Worm (Caenorhabditis elegans): Measurements from ENCODE around the gene C04H5.7.

C04H5.7 gene

DNA sequence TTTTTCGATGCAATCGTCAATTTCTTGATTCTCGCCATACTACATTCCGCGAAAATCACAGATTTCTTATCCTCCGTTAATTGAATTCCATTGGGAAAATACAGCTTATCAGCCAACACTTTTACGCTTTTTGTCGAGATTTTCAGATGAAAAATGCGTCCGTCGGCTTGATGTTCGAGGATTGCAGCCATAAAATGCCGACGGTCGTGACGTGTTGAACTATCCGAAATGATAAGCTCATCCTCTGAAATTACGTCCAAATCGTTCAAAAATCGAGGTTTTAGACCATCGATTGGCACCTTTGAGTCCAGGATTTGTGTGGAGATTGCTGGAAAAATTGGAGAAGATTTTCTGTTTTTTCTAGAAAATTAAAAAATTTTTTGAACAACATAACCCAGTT lies 10.6 kb upstream of the C04H5.7 start:
- no peak for TF ChIP-seq F13C5.2 (tag; optimal IDR thresholded peaks at IDR 0.05)
- no peak for TF ChIP-seq ceh-13 (GFP tag; optimal IDR thresholded peaks at IDR 0.05)

DNA sequence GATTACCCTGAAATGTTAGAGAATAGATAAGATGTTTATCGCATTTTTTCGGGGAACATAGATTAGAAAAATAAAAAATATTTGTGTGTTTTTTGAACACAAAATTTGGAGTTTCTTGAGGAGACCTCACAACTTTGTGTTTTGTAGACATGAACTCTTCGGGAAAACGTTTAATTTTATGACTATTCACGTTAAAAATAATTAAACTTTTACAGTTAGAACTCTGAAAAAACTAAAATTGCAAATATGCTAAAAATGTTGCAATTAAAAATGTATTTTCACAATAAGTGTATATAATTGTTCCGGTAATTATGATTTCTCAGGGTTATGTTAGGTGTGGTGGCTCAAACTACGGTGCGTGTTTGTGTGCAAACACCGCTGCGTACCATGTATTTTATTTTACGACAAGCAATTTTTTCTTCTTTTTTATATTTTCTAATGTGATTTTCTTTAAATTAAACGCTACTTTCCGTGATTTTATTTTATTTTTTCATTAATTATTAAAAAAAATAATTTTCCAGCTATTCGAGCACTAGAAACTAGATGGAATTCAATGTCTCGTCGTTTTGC lies 9.4 kb upstream of the C04H5.7 start, which contains the start of the genes F57C2.5 and spat-1:
Gene F57C2.5, minus strand, starts transcription at position 7 of the 570 bp plus-strand sequence.
Gene spat-1, plus strand, starts transcription at position 520 of the 570 bp plus-strand sequence.
- 0 out of 2 replicates have a peak, but pooled peaks have one; percentile 41 for TF ChIP-seq tbx-37 (GFP tag; conservative IDR thresholded peaks at IDR 0.05)
- TF ChIP-seq sea-1 (GFP tag; conservative IDR thresholded peaks at IDR 0.05): peak; percentile 41; the same call in 1 of the 2 replicates
- TF ChIP-seq hmbx-1 (tag; optimal IDR thresholded peaks at IDR 0.05): no peak
- TF ChIP-seq pes-1 (GFP tag; IDR thresholded peaks at IDR 0.05): peak; percentile 65
- no peak for TF ChIP-seq aly-1 (tag; optimal IDR thresholded peaks at IDR 0.05)
- 0 out of 2 replicates have a peak, but pooled peaks have one; percentile 18 for TF ChIP-seq scrt-1 (GFP tag; IDR thresholded peaks at IDR 0.05)
- peak; percentile 19 for TF ChIP-seq hnd-1 (tag; optimal IDR thresholded peaks at IDR 0.05)
- TF ChIP-seq tra-4 (tag; optimal IDR thresholded peaks at IDR 0.05): peak; percentile 18
- no peak for TF ChIP-seq ceh-36 (tag; optimal IDR thresholded peaks at IDR 0.05)
- TF ChIP-seq ets-7 (tag; optimal IDR thresholded peaks at IDR 0.05): peak; percentile 67
- no peak for TF ChIP-seq tbx-11 (GFP tag; IDR thresholded peaks at IDR 0.05)
- no peak for TF ChIP-seq hmg-4 (GFP tag; optimal IDR thresholded peaks at IDR 0.05)
- TF ChIP-seq ama-1 (optimal IDR thresholded peaks at IDR 0.05): no peak
- no peak for TF ChIP-seq B0310.2 (tag; optimal IDR thresholded peaks at IDR 0.05)
- TF ChIP-seq ceh-13 (GFP tag; optimal IDR thresholded peaks at IDR 0.05): peak; percentile 38
- TF ChIP-seq F13C5.2 (tag; optimal IDR thresholded peaks at IDR 0.05): peak; percentile 45
- TF ChIP-seq flt-1 (GFP tag; IDR thresholded peaks at IDR 0.05): no peak

DNA sequence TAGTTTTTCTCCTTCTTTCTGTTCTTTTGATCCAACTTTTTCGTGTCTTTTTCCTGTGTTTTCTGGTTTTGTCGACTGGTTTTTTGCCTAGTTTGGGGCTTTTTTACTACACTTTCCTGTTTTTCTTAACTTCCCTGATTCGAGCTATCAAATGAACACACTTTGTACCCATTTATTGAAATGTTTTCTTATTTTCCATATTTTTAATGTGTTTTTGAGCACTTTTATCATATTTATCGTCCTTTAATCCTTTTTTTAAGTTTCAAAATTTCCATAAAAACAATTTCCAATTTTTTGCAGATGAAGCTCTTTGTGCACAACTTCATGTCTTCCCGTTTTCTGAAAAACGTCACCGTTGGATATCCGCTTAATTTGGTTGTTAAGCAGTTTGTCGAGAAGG lies 3.7 kb upstream of the C04H5.7 start, which contains the start of gene C04H5.1:
Gene C04H5.1, plus strand, starts transcription at position 301 of the 400 bp plus-strand sequence.
- TF ChIP-seq scrt-1 (GFP tag; IDR thresholded peaks at IDR 0.05) (no peak), B0310.2 (tag; optimal IDR thresholded peaks at IDR 0.05) (no peak), hmbx-1 (tag; optimal IDR thresholded peaks at IDR 0.05) (no peak), F13C5.2 (tag; optimal IDR thresholded peaks at IDR 0.05) (no peak), hmg-4 (GFP tag; optimal IDR thresholded peaks at IDR 0.05) (no peak)

DNA sequence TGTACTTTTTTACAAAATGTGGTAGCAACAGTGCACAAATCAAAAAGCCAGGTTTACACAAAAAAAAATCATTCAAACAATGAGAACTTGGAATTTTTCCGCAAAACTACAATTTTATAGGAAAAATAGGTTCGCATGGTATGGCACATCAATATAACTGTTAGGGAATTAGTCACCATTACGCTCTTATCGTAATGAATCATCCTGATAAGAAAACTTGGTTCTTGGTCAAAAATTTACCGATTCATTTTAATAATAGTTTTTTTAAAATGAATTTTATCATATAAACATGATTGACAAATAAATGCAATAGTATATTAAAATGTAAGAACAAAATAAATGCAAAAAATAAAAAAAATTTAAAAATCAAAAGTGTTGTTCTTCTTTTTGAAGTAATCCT lies 2.8 kb downstream of the C04H5.7 start:
- no peak for TF ChIP-seq scrt-1 (GFP tag; IDR thresholded peaks at IDR 0.05)
- TF ChIP-seq F13C5.2 (tag; optimal IDR thresholded peaks at IDR 0.05): no peak
- TF ChIP-seq pes-1 (GFP tag; IDR thresholded peaks at IDR 0.05): no peak

DNA sequence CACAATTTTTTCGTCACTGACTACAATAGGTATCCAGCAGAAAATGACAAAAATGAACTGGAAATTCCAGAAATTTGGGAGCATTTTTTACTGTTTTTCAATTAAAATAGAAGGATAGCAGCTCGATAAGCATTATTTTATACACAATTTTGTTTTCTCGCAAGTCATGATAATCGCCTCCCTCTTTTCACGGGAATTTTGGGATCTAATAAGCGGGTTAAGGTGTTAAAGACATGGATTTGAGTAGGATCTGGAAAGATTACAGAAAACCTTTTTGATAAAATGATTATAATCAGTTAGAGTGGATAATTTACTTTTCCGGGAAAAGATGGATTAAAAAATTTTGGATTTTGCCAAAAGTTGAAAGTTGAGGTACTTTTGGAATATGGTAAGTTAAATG lies 10.9 kb downstream of the C04H5.7 start, which contains the start of gene gcy-29:
Gene gcy-29, minus strand, starts transcription at position 101 of the 400 bp plus-strand sequence.
- TF ChIP-seq ama-1 (optimal IDR thresholded peaks at IDR 0.05) (no peak), aly-1 (tag; optimal IDR thresholded peaks at IDR 0.05) (no peak), flt-1 (GFP tag; IDR thresholded peaks at IDR 0.05) (no peak), tra-4 (tag; optimal IDR thresholded peaks at IDR 0.05) (no peak), tbx-37 (GFP tag; conservative IDR thresholded peaks at IDR 0.05) (no peak), B0310.2 (tag; optimal IDR thresholded peaks at IDR 0.05) (no peak), sea-1 (GFP tag; conservative IDR thresholded peaks at IDR 0.05) (no peak), hmg-4 (GFP tag; optimal IDR thresholded peaks at IDR 0.05) (no peak), tbx-11 (GFP tag; IDR thresholded peaks at IDR 0.05) (no peak), pes-1 (GFP tag; IDR thresholded peaks at IDR 0.05) (no peak), ceh-36 (tag; optimal IDR thresholded peaks at IDR 0.05) (no peak), scrt-1 (GFP tag; IDR thresholded peaks at IDR 0.05) (no peak), F13C5.2 (tag; optimal IDR thresholded peaks at IDR 0.05) (no peak), ets-7 (tag; optimal IDR thresholded peaks at IDR 0.05) (no peak), hnd-1 (tag; optimal IDR thresholded peaks at IDR 0.05) (no peak)

DNA sequence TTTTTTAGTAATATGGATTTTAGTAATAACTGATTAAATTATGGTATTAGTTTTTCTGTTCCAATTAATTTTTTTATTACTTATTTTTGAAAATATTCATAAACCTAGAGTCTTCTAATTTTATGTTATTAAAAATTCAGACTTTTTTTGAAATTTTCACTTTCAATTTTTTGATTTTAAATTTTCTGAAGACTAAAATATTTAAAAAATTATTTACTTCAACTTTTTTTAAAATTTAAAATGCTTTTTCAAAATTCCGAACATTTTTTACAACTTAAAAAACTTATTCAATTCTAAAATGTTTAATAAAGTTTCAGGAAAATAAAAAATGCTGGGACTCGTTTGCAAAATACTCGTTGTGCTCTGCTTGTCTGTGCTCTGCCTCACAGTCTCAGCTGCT lies 12.9 kb downstream of the C04H5.7 start, which contains the start of gene nlp-41:
Gene nlp-41, plus strand, starts transcription at position 301 of the 400 bp plus-strand sequence.
- TF ChIP-seq hmbx-1 (tag; optimal IDR thresholded peaks at IDR 0.05) (no peak), scrt-1 (GFP tag; IDR thresholded peaks at IDR 0.05) (no peak), B0310.2 (tag; optimal IDR thresholded peaks at IDR 0.05) (no peak)

DNA sequence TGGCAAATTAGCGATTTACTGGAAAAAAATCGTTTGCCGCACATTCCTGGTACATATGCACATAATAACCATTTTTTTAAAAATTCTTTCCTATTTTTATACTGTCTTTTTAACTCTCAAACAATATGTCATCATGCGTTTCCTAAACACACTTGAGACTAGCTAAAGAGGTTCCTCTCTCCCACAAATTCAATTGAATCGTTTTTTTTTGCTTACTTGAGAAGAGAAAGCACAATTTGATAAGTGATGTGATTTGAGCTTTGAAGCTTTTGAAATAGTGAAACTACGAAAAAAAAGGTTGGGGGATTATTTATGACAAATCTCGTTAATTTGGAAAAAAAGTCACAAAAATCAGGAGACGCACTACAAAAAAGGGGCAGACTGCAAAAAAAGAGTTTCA lies 17.3 kb downstream of the C04H5.7 start:
- TF ChIP-seq F13C5.2 (tag; optimal IDR thresholded peaks at IDR 0.05) (no peak), flt-1 (GFP tag; IDR thresholded peaks at IDR 0.05) (no peak), tbx-11 (GFP tag; IDR thresholded peaks at IDR 0.05) (no peak), pes-1 (GFP tag; IDR thresholded peaks at IDR 0.05) (no peak), ama-1 (optimal IDR thresholded peaks at IDR 0.05) (no peak), B0310.2 (tag; optimal IDR thresholded peaks at IDR 0.05) (no peak), hmg-4 (GFP tag; optimal IDR thresholded peaks at IDR 0.05) (no peak), hnd-1 (tag; optimal IDR thresholded peaks at IDR 0.05) (no peak), ceh-36 (tag; optimal IDR thresholded peaks at IDR 0.05) (no peak), tra-4 (tag; optimal IDR thresholded peaks at IDR 0.05) (no peak), scrt-1 (GFP tag; IDR thresholded peaks at IDR 0.05) (no peak), ceh-13 (GFP tag; optimal IDR thresholded peaks at IDR 0.05) (no peak)

DNA sequence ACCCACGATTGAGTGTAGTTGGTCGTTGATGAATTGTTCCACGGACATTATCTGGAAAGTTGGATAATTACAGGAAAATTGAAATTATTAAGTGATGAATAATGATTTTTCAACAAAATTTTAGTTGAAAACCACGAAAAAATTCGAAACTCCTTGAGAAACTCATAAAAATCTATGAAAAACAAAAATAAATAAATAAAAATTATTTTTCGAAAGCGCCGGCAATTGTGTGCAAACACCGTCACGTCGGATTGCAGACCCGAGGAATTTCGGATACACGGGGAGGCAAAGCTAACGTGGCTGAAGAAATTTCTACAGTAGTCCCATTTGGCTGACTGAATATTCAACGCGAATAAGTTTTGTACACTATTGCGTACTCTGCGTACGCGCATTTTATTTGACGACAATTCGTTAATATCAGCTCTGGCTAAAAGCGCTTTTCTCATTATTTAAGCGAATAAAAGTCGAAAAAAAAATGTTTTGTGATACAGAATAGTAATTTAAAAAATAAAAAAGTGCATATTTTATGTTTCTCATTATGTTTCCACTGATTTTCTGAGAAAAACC lies 23.9 kb downstream of the C04H5.7 start, which contains the start of gene mog-4:
Gene mog-4, minus strand, starts transcription at position 51 of the 567 bp plus-strand sequence.
- peak; percentile 91 for TF ChIP-seq tbx-37 (GFP tag; conservative IDR thresholded peaks at IDR 0.05)
- TF ChIP-seq F13C5.2 (tag; optimal IDR thresholded peaks at IDR 0.05): peak; percentile 71
- TF ChIP-seq tbx-11 (GFP tag; IDR thresholded peaks at IDR 0.05): peak; percentile 68
- peak; percentile 41; the same call in 1 of the 2 replicates for TF ChIP-seq sea-1 (GFP tag; conservative IDR thresholded peaks at IDR 0.05)
- peak; percentile 73 for TF ChIP-seq pes-1 (GFP tag; IDR thresholded peaks at IDR 0.05)
- TF ChIP-seq scrt-1 (GFP tag; IDR thresholded peaks at IDR 0.05): peak; percentile 69
